In the genomic region with DNA sequence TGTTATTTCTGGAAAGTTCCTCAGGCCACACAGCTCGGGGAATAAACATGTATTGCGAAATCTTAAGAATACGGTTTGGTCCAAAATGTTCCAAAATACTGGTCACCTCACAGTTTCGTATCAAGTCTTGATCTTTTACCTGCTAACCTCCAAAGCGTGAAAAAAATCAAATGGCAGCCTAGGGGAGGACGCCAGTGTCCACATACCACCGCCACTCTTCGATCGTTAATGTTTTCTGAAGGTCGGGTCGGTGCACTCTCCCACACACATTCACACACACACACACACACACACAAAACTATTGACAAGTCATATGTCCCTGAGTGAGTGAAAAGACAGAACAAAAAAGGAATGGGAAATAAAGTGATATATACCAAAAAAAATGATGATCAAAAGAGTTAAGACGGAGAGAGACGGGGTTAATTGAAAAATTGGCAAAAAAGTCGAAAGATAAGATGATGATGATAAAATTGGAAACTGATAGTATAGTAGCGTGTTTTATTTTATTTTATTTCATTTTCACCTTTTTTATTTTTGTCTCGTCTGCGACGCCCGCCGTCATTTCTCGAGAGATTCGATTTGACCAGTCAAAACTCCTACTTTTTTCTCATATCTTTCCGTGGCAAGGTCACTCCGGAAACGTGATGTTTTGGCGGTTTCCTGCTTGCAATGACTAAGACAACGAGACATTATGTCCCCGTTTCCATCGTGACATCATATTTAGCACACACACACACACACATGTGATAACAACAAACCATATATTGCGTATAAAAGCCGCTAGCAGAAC, we compare ENCODE assay signal across 5 worm cellular contexts.
A peak's percentile ranks its signal among the peaks of the same experiment; 100 is the strongest.
TF ChIP-seq lines count a peak whose summit lies in the region.

Gene Y15E3A.5 (plus strand): TSS at position 752 of the 790 bp plus-strand sequence.

TF ChIP-seq in whole organism, L1 larva, 84 proteins besides CTCF, POLR2A, EP300 and RAD21 (continued from another document and continues in another):
- no peak for TF ChIP-seq nhr-11 (tag; optimal IDR thresholded peaks at IDR 0.05; lab: Kevin White, UChicago)
- peak in 5 of 6 experiments; percentile 49 to 85 (median 74) for TF ChIP-seq elt-3 (tag; optimal IDR thresholded peaks at IDR 0.05; lab: Kevin White, UChicago)
- peak; percentile 1 for TF ChIP-seq fos-1 (tag; optimal IDR thresholded peaks at IDR 0.05; lab: Kevin White, UChicago)
- TF ChIP-seq C34B4.2 (tag; optimal IDR thresholded peaks at IDR 0.05; lab: Kevin White, UChicago): no peak
- peak in 1 of 3 experiments; percentile 23 for TF ChIP-seq ceh-82 (tag; optimal IDR thresholded peaks at IDR 0.05; lab: Kevin White, UChicago)
- no peak for TF ChIP-seq nhr-77 (tag; optimal IDR thresholded peaks at IDR 0.05; lab: Kevin White, UChicago)
- TF ChIP-seq nhr-237 (tag; optimal IDR thresholded peaks at IDR 0.05; lab: Kevin White, UChicago): no peak
- TF ChIP-seq lin-15B (tag; optimal IDR thresholded peaks at IDR 0.05; lab: Kevin White, UChicago): no peak
- no peak for TF ChIP-seq dsc-1 (tag; optimal IDR thresholded peaks at IDR 0.05; lab: Kevin White, UChicago)
- no peak for TF ChIP-seq irx-1 (tag; optimal IDR thresholded peaks at IDR 0.05; lab: Kevin White, UChicago)
- TF ChIP-seq egl-13 (tag; optimal IDR thresholded peaks at IDR 0.05; lab: Kevin White, UChicago): no peak
- TF ChIP-seq lin-14 (GFP tag; optimal IDR thresholded peaks at IDR 0.05; lab: Kevin White, UChicago): peak; percentile 90
- TF ChIP-seq ztf-4 (tag; optimal IDR thresholded peaks at IDR 0.05; lab: Kevin White, UChicago): no peak
- no peak for TF ChIP-seq nhr-12 (tag; optimal IDR thresholded peaks at IDR 0.05; lab: Kevin White, UChicago)
- no peak for TF ChIP-seq sup-37 (GFP tag; optimal IDR thresholded peaks at IDR 0.05; lab: Kevin White, UChicago)
- no peak for TF ChIP-seq isw-1 (GFP tag; IDR thresholded peaks at IDR 0.05; lab: Robert Waterston, UW)
- TF ChIP-seq grh-1 (GFP tag; IDR thresholded peaks at IDR 0.05; lab: Robert Waterston, UW): peak; percentile 63; the same call in 1 of the 2 replicates
- peak; percentile 16 for TF ChIP-seq jun-1 (tag; optimal IDR thresholded peaks at IDR 0.05; lab: Kevin White, UChicago)
- TF ChIP-seq C16A3.4 (tag; optimal IDR thresholded peaks at IDR 0.05; lab: Kevin White, UChicago): peak; percentile 64
- TF ChIP-seq rnt-1 (tag; optimal IDR thresholded peaks at IDR 0.05; lab: Kevin White, UChicago): peak; percentile 48
- peak; percentile 51 for TF ChIP-seq unc-130 (tag; optimal IDR thresholded peaks at IDR 0.05; lab: Kevin White, UChicago)
- TF ChIP-seq sptf-1 (tag; optimal IDR thresholded peaks at IDR 0.05; lab: Kevin White, UChicago): no peak
- peak; percentile 81 for TF ChIP-seq nhr-20 (tag; optimal IDR thresholded peaks at IDR 0.05; lab: Kevin White, UChicago)
- TF ChIP-seq tbx-2 (tag; optimal IDR thresholded peaks at IDR 0.05; lab: Kevin White, UChicago): peak; percentile 50
- TF ChIP-seq pqm-1 (tag; optimal IDR thresholded peaks at IDR 0.05; lab: Kevin White, UChicago): no peak

TF ChIP-seq in whole organism, L2 larva, 48 proteins besides CTCF, POLR2A, EP300 and RAD21 (continued from another document and continues in another):
- TF ChIP-seq crh-2 (tag; optimal IDR thresholded peaks at IDR 0.05; lab: Kevin White, UChicago) (peak; percentile 74), ztf-1 (GFP tag; conservative IDR thresholded peaks at IDR 0.05; lab: Robert Waterston, UW) (no peak), sma-9 (GFP tag; optimal IDR thresholded peaks at IDR 0.05; lab: Kevin White, UChicago) (peak; percentile 87), sma-9 (tag; optimal IDR thresholded peaks at IDR 0.05; lab: Kevin White, UChicago) (no peak), Y55F3AM.14 (GFP tag; optimal IDR thresholded peaks at IDR 0.05; lab: Kevin White, UChicago) (no peak), nhr-77 (tag; optimal IDR thresholded peaks at IDR 0.05; lab: Kevin White, UChicago) (no peak), peb-1 (tag; optimal IDR thresholded peaks at IDR 0.05; lab: Kevin White, UChicago) (no peak), dmd-4 (tag; optimal IDR thresholded peaks at IDR 0.05; lab: Kevin White, UChicago) (no peak), zag-1 (tag; optimal IDR thresholded peaks at IDR 0.05; lab: Kevin White, UChicago) (no peak), nhr-237 (tag; optimal IDR thresholded peaks at IDR 0.05; lab: Kevin White, UChicago) (no peak), sem-4 (tag; optimal IDR thresholded peaks at IDR 0.05; lab: Kevin White, UChicago) (no peak), ZK546.5 (tag; optimal IDR thresholded peaks at IDR 0.05; lab: Kevin White, UChicago) (no peak), nhr-11 (tag; optimal IDR thresholded peaks at IDR 0.05; lab: Kevin White, UChicago) (no peak), skn-1 (tag; optimal IDR thresholded peaks at IDR 0.05; lab: Kevin White, UChicago) (no peak), ceh-82 (tag; optimal IDR thresholded peaks at IDR 0.05; lab: Kevin White, UChicago) (no peak), mdl-1 (tag; optimal IDR thresholded peaks at IDR 0.05; lab: Kevin White, UChicago) (no peak), elt-3 (tag; optimal IDR thresholded peaks at IDR 0.05; lab: Kevin White, UChicago) (no peak), blmp-1 (tag; optimal IDR thresholded peaks at IDR 0.05; lab: Kevin White, UChicago; ENCODE audit: insufficient read depth) (peak; percentile 76), elt-1 (tag; optimal IDR thresholded peaks at IDR 0.05; lab: Kevin White, UChicago) (no peak), nhr-21 (tag; optimal IDR thresholded peaks at IDR 0.05; lab: Kevin White, UChicago) (peak; percentile 56), ama-1 (optimal IDR thresholded peaks at IDR 0.05; lab: Kevin White, UChicago) (no peak), nhr-25 (tag; optimal IDR thresholded peaks at IDR 0.05; lab: Kevin White, UChicago) (peak; percentile 94), nhr-129 (tag; optimal IDR thresholded peaks at IDR 0.05; lab: Kevin White, UChicago) (peak; percentile 89), unc-62 (GFP tag; optimal IDR thresholded peaks at IDR 0.05; lab: Kevin White, UChicago) (no peak), egl-27 (tag; optimal IDR thresholded peaks at IDR 0.05; lab: Kevin White, UChicago) (no peak), mab-5 (tag; optimal IDR thresholded peaks at IDR 0.05; lab: Kevin White, UChicago) (no peak)

TF ChIP-seq in whole organism, L3 larva, 47 proteins besides CTCF, POLR2A, EP300 and RAD21 (continued from another document):
- peak; percentile 33 for TF ChIP-seq lsy-12 (tag; optimal IDR thresholded peaks at IDR 0.05; lab: Kevin White, UChicago)
- TF ChIP-seq nhr-23 (tag; optimal IDR thresholded peaks at IDR 0.05; lab: Kevin White, UChicago): peak; percentile 89
- no peak for TF ChIP-seq egl-5 (tag; optimal IDR thresholded peaks at IDR 0.05; lab: Kevin White, UChicago)
- TF ChIP-seq daf-12 (tag; optimal IDR thresholded peaks at IDR 0.05; lab: Kevin White, UChicago): no peak
- TF ChIP-seq nhr-43 (tag; optimal IDR thresholded peaks at IDR 0.05; lab: Kevin White, UChicago; ENCODE audit: poor library complexity, severe bottlenecking): peak; percentile 52
- TF ChIP-seq ceh-82 (tag; optimal IDR thresholded peaks at IDR 0.05; lab: Kevin White, UChicago): no peak
- TF ChIP-seq ztf-11 (tag; optimal IDR thresholded peaks at IDR 0.05; lab: Kevin White, UChicago): no peak
- peak; percentile 10 for TF ChIP-seq nfya-1 (tag; optimal IDR thresholded peaks at IDR 0.05; lab: Kevin White, UChicago; ENCODE audit: insufficient read depth)
- no peak for TF ChIP-seq ztf-4 (tag; optimal IDR thresholded peaks at IDR 0.05; lab: Kevin White, UChicago)
- TF ChIP-seq mdl-1 (tag; optimal IDR thresholded peaks at IDR 0.05; lab: Kevin White, UChicago): no peak
- no peak for TF ChIP-seq tbx-2 (tag; optimal IDR thresholded peaks at IDR 0.05; lab: Kevin White, UChicago)
- peak; percentile 90 for TF ChIP-seq nhr-25 (tag; optimal IDR thresholded peaks at IDR 0.05; lab: Kevin White, UChicago)
- TF ChIP-seq nhr-77 (tag; optimal IDR thresholded peaks at IDR 0.05; lab: Kevin White, UChicago): no peak
- peak; percentile 12 for TF ChIP-seq pqm-1 (tag; optimal IDR thresholded peaks at IDR 0.05; lab: Kevin White, UChicago)
- no peak for TF ChIP-seq elt-1 (tag; optimal IDR thresholded peaks at IDR 0.05; lab: Kevin White, UChicago)
- TF ChIP-seq ama-1 (optimal IDR thresholded peaks at IDR 0.05; lab: Kevin White, UChicago): no peak
- no peak for TF ChIP-seq zag-1 (tag; optimal IDR thresholded peaks at IDR 0.05; lab: Kevin White, UChicago)
- TF ChIP-seq skn-1 (tag; optimal IDR thresholded peaks at IDR 0.05; lab: Kevin White, UChicago): peak; percentile 16
- no peak for TF ChIP-seq R02D3.7 (tag; optimal IDR thresholded peaks at IDR 0.05; lab: Kevin White, UChicago)
- no peak for TF ChIP-seq nhr-12 (tag; optimal IDR thresholded peaks at IDR 0.05; lab: Kevin White, UChicago)
TF ChIP-seq in whole organism, L3 larva: peak in this region for 11.

TF ChIP-seq in whole organism, L4 larva, 104 proteins besides CTCF, POLR2A, EP300 and RAD21 (continued from another document and continues in another):
- TF ChIP-seq aha-1 (tag; lab: Kevin White, UChicago) (peak; percentile 86), unc-39 (tag; optimal IDR thresholded peaks at IDR 0.05; lab: Kevin White, UChicago) (no peak), ceh-20 (GFP tag; IDR thresholded peaks at IDR 0.05; lab: Robert Waterston, UW) (no peak), nhr-102 (tag; optimal IDR thresholded peaks at IDR 0.05; lab: Kevin White, UChicago) (peak; percentile 14), attf-4 (tag; optimal IDR thresholded peaks at IDR 0.05; lab: Kevin White, UChicago) (no peak), F26F4.8 (GFP tag; conservative IDR thresholded peaks at IDR 0.05; lab: Robert Waterston, UW) (no peak), duxl-1 (tag; optimal IDR thresholded peaks at IDR 0.05; lab: Kevin White, UChicago; ENCODE audit: poor library complexity) (no peak), nhr-237 (tag; optimal IDR thresholded peaks at IDR 0.05; lab: Kevin White, UChicago) (no peak), F49E8.2 (tag; optimal IDR thresholded peaks at IDR 0.05; lab: Kevin White, UChicago; ENCODE audit: borderline replicate concordance) (no peak), mes-2 (tag; optimal IDR thresholded peaks at IDR 0.05; lab: Kevin White, UChicago; ENCODE audit: poor library complexity, severe bottlenecking) (peak; percentile 60), ZK337.2 (GFP tag; IDR thresholded peaks at IDR 0.05; lab: Robert Waterston, UW) (no peak), lin-1 (GFP tag; IDR thresholded peaks at IDR 0.05; lab: Robert Waterston, UW) (peak; percentile 50; the same call in 1 of the 2 replicates), daf-8 (GFP tag; IDR thresholded peaks at IDR 0.05; lab: Robert Waterston, UW) (no peak), php-3 (GFP tag; IDR thresholded peaks at IDR 0.05; lab: Robert Waterston, UW) (no peak), tra-1 (GFP tag; IDR thresholded peaks at IDR 0.05; lab: Robert Waterston, UW) (peak; percentile 64; the same call in 1 of the 2 replicates), zip-2 (tag; optimal IDR thresholded peaks at IDR 0.05; lab: Kevin White, UChicago) (no peak), lir-3 (tag; optimal IDR thresholded peaks at IDR 0.05; lab: Kevin White, UChicago) (no peak), snpc-1.2 (GFP tag; IDR thresholded peaks at IDR 0.05; lab: Robert Waterston, UW) (no peak), R02D3.7 (tag; optimal IDR thresholded peaks at IDR 0.05; lab: Kevin White, UChicago) (no peak), ama-1 (optimal IDR thresholded peaks at IDR 0.05; lab: Kevin White, UChicago) (peak; percentile 3), spr-3 (GFP tag; optimal IDR thresholded peaks at IDR 0.05; lab: Kevin White, UChicago) (no peak), snpc-4 (tag; optimal IDR thresholded peaks at IDR 0.05; lab: Kevin White, UChicago) (no peak), ces-1 (GFP tag; optimal IDR thresholded peaks at IDR 0.05; lab: Kevin White, UChicago) (no peak), ztf-7 (tag; optimal IDR thresholded peaks at IDR 0.05; lab: Kevin White, UChicago) (no peak), spr-1 (tag; optimal IDR thresholded peaks at IDR 0.05; lab: Kevin White, UChicago) (no peak), T20F7.1 (GFP tag; optimal IDR thresholded peaks at IDR 0.05; lab: Kevin White, UChicago) (peak; percentile 48), mdl-1 (tag; optimal IDR thresholded peaks at IDR 0.05; lab: Kevin White, UChicago) (peak in 1 of 2 experiments; percentile 38), cey-2 (tag; optimal IDR thresholded peaks at IDR 0.05; lab: Kevin White, UChicago; ENCODE audit: borderline replicate concordance, insufficient read depth) (no peak), mxl-3 (GFP tag; optimal IDR thresholded peaks at IDR 0.05; lab: Kevin White, UChicago) (no peak), zip-11 (GFP tag; IDR thresholded peaks at IDR 0.05; lab: Robert Waterston, UW) (no peak)

TF ChIP-seq in whole organism, young adult, 124 proteins besides CTCF, POLR2A, EP300 and RAD21 (continued from another document):
- TF ChIP-seq hrde-1 (tag; optimal IDR thresholded peaks at IDR 0.05; lab: Kevin White, UChicago; ENCODE audit: borderline replicate concordance) (no peak), attf-3 (GFP tag; conservative IDR thresholded peaks at IDR 0.05; lab: Robert Waterston, UW) (no peak), lag-1 (GFP tag; IDR thresholded peaks at IDR 0.05; lab: Robert Waterston, UW) (no peak), athp-1 (tag; optimal IDR thresholded peaks at IDR 0.05; lab: Kevin White, UChicago) (no peak), nfyb-1 (GFP tag; IDR thresholded peaks at IDR 0.05; lab: Robert Waterston, UW) (no peak), T07F8.4 (tag; optimal IDR thresholded peaks at IDR 0.05; lab: Kevin White, UChicago) (no peak), madf-10 (tag; optimal IDR thresholded peaks at IDR 0.05; lab: Kevin White, UChicago) (no peak), lsy-27 (tag; optimal IDR thresholded peaks at IDR 0.05; lab: Kevin White, UChicago; ENCODE audit: borderline replicate concordance, insufficient read depth) (no peak), rpc-1 (optimal IDR thresholded peaks at IDR 0.05; lab: Kevin White, UChicago) (no peak), rpc-1 (tag; optimal IDR thresholded peaks at IDR 0.05; lab: Kevin White, UChicago) (no peak), ztf-3 (GFP tag; optimal IDR thresholded peaks at IDR 0.05; lab: Kevin White, UChicago) (no peak), egrh-3 (GFP tag; IDR thresholded peaks at IDR 0.05; lab: Robert Waterston, UW) (no peak), F57A8.1 (GFP tag; optimal IDR thresholded peaks at IDR 0.05; lab: Kevin White, UChicago) (no peak), mcd-1 (GFP tag; IDR thresholded peaks at IDR 0.05; lab: Robert Waterston, UW) (no peak), aptf-3 (GFP tag; IDR thresholded peaks at IDR 0.05; lab: Robert Waterston, UW) (no peak)
